Fruit fly (Drosophila melanogaster) whole organism, adult: Measurements from ENCODE around the gene Ser12.

Experiments
- CG11617 ChIP-seq: fragments of 200-800 bp; sonication (Bioruptor generic); optimal IDR thresholded peaks from 2 replicates; lab custom pipeline; 2017; ENCODE audit warnings: mild to moderate bottlenecking, missing biosample characterization, missing genetic modification reagents, missing genetic modification characterization
- CG14711 ChIP-seq: fragments of 200-800 bp; sonication (Bioruptor generic); optimal IDR thresholded peaks from 2 replicates; lab custom pipeline; 2018; ENCODE audit warnings: missing biosample characterization, mild to moderate bottlenecking, missing genetic modification characterization, moderate library complexity
- CG1620 ChIP-seq: fragments of 200-800 bp; sonication (Bioruptor generic); optimal IDR thresholded peaks from 2 replicates; lab custom pipeline; 2016; ENCODE audit warnings: missing biosample characterization, missing genetic modification characterization
- CG33017 ChIP-seq: fragments of 200-800 bp; sonication (Bioruptor generic); optimal IDR thresholded peaks from 2 replicates; lab custom pipeline; 2018; ENCODE audit warnings: missing biosample characterization, mild to moderate bottlenecking, missing genetic modification characterization, moderate library complexity
- CG5204 ChIP-seq: fragments of 200-800 bp; sonication (Bioruptor generic); optimal IDR thresholded peaks from 2 replicates; lab custom pipeline; 2016; ENCODE audit warnings: missing biosample characterization, missing genetic modification characterization
- CG7045 ChIP-seq: fragments of 200-800 bp; sonication (Bioruptor generic); optimal IDR thresholded peaks from 2 replicates; lab custom pipeline; 2017; ENCODE audit warnings: missing biosample characterization, mild to moderate bottlenecking, missing genetic modification characterization
- CG7101 ChIP-seq: fragments of 200-800 bp; sonication (Bioruptor generic); optimal IDR thresholded peaks from 2 replicates; lab custom pipeline; 2018; ENCODE audit warnings: missing biosample characterization, mild to moderate bottlenecking, missing genetic modification characterization, moderate library complexity
- Hr96 ChIP-seq: fragments of 200-800 bp; sonication (Bioruptor generic); optimal IDR thresholded peaks from 2 replicates; lab custom pipeline; 2016; ENCODE audit warnings: missing biosample characterization, missing genetic modification characterization
- bab1 ChIP-seq: fragments of 200-800 bp; sonication (Bioruptor generic); optimal IDR thresholded peaks from 3 replicates; lab custom pipeline; 2019; ENCODE audit warnings: missing biosample characterization, mild to moderate bottlenecking, missing genetic modification characterization, moderate library complexity
- cnc ChIP-seq, 2 experiments: fragments of >200 bp; optimal IDR thresholded peaks; 2 replicates each; lab custom pipeline; 2017
- ovo ChIP-seq: fragments of 200-800 bp; sonication (Bioruptor generic); optimal IDR thresholded peaks from 2 replicates; lab custom pipeline; 2016; ENCODE audit warnings: missing biosample characterization, missing genetic modification characterization
- pad ChIP-seq: fragments of 200-800 bp; sonication (Bioruptor generic); optimal IDR thresholded peaks from 3 replicates; lab custom pipeline; 2017; ENCODE audit warnings: missing biosample characterization, missing genetic modification characterization, mild to moderate bottlenecking, moderate library complexity, missing genetic modification reagents

- TF ChIP-seq CG11617 (GFP tag; lab: Kevin White, UChicago) = no peak
- peak; percentile 28 for TF ChIP-seq CG33017 (tag; lab: Kevin White, UChicago)
- no peak for TF ChIP-seq CG1620
- peak; percentile 70 for TF ChIP-seq ovo (GFP tag; lab: Kevin White, UChicago)
- TF ChIP-seq pad (GFP tag; lab: Kevin White, UChicago) = no peak
- no peak for TF ChIP-seq Hr96 (GFP tag; lab: Kevin White, UChicago)
- TF ChIP-seq CG5204 (GFP tag; lab: Kevin White, UChicago) = no peak
- TF ChIP-seq CG7045 (GFP tag; lab: Kevin White, UChicago) = no peak
- no peak for TF ChIP-seq CG14711 (tag; lab: Kevin White, UChicago)
- peak; percentile 47 for TF ChIP-seq CG7101 (tag; lab: Kevin White, UChicago)
- TF ChIP-seq bab1 = no peak
- no peak for TF ChIP-seq cnc (optimal IDR thresholded peaks at IDR 0.05; lab: Kevin White, UChicago)
Measured at dm6 chr2L:2220573-2221332, 30.3 kb downstream of the Ser12 start, which contains the start of gene papi.
